Worm (Caenorhabditis elegans) whole organism, late embryonic: ENCODE results near the gene Y26E6A.2.

Experiments used
- F13H6.1 ChIP-seq: sonication (generic microtip); optimal IDR thresholded peaks from 2 replicates; lab custom pipeline; 2016; ENCODE audit warnings: missing genetic modification characterization, missing compliant biosample characterization
- hlh-13 ChIP-seq: fragments of 200-800 bp; sonication (Bioruptor generic); optimal IDR thresholded peaks from 2 replicates; lab custom pipeline; 2018; ENCODE audit warnings: mild to moderate bottlenecking, missing genetic modification characterization, missing compliant biosample characterization
- odd-2 ChIP-seq: sonication (generic microtip); optimal IDR thresholded peaks from 2 replicates; lab custom pipeline; 2017; ENCODE audit warnings: antibody characterized with exemption, mild to moderate bottlenecking, missing genetic modification characterization, missing compliant biosample characterization
- pat-9 ChIP-seq: fragments of 200-800 bp; sonication (Bioruptor generic); optimal IDR thresholded peaks from 2 replicates; lab custom pipeline; 2018; ENCODE audit warnings: mild to moderate bottlenecking, missing genetic modification characterization, moderate library complexity, missing compliant biosample characterization
- pha-2 ChIP-seq: sonication (generic microtip); optimal IDR thresholded peaks from 2 replicates; lab custom pipeline; 2017; ENCODE audit warnings: mild to moderate bottlenecking, missing genetic modification characterization, missing compliant biosample characterization
- pqm-1 ChIP-seq: sonication (generic microtip); optimal IDR thresholded peaks from 2 replicates; lab custom pipeline; 2016; ENCODE audit warnings: missing genetic modification characterization, missing compliant biosample characterization
- sox-4 ChIP-seq: sonication (generic microtip); optimal IDR thresholded peaks from 2 replicates; lab custom pipeline; 2017; ENCODE audit warnings: mild to moderate bottlenecking, missing genetic modification characterization, inconsistent platforms, missing compliant biosample characterization
- syd-9 ChIP-seq: sonication (generic microtip); optimal IDR thresholded peaks from 2 replicates; lab custom pipeline; 2016; ENCODE audit warnings: mild to moderate bottlenecking, missing genetic modification characterization, moderate library complexity, missing compliant biosample characterization
- ttx-3 ChIP-seq: sonication (generic microtip); optimal IDR thresholded peaks from 2 replicates; lab custom pipeline; 2016; ENCODE audit warnings: missing genetic modification reagents, missing genetic modification characterization, missing compliant biosample characterization
- unc-42 ChIP-seq: sonication (generic microtip); optimal IDR thresholded peaks from 2 replicates; lab custom pipeline; 2016; ENCODE audit warnings: missing genotype, missing genetic modification characterization, missing compliant biosample characterization

DNA sequence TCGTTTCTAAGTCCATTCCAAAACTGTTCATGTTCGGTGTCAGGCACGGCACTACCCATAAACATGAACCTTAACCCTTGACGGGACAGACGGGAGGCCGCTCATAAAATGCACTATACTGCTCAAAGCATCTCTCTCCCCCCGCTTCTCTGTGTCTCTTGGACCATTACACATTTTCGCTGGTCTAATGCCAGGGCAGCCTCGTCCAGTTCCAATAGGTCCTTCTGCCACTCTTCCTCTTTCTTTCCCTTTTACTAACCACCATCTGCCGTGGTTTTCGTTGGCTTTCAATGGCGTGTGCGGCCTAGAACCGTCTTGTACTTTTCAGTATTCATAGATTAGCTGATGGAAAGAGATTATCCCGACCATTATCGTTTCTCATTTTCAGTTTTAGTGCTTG, 34.0 kb upstream of the Y26E6A.2 start:
- TF ChIP-seq pqm-1 (tag; lab: Kevin White, UChicago) (no peak), F13H6.1 (no peak), pat-9 (no peak), hlh-13 (GFP tag; lab: Kevin White, UChicago) (no peak), odd-2 (no peak), pha-2 (tag; lab: Kevin White, UChicago) (no peak), syd-9 (tag; lab: Kevin White, UChicago) (peak; percentile 25), sox-4 (tag; lab: Kevin White, UChicago) (no peak), unc-42 (tag; lab: Kevin White, UChicago) (peak; percentile 18), ttx-3 (tag; lab: Kevin White, UChicago) (no peak)
